Worm (Caenorhabditis elegans) whole organism, late embryonic: ENCODE results near the gene F13A2.5.

Experiments used
- K02D7.2 ChIP-seq: sonication (generic microtip); optimal IDR thresholded peaks from 2 replicates; lab custom pipeline; 2017; ENCODE audit warnings: mild to moderate bottlenecking, missing genetic modification characterization, missing compliant biosample characterization
- ceh-22 ChIP-seq: sonication (generic microtip); optimal IDR thresholded peaks from 2 replicates; lab custom pipeline; 2017; ENCODE audit warnings: missing biosample characterization, missing genetic modification characterization
- ceh-9 ChIP-seq: sonication (generic microtip); optimal IDR thresholded peaks from 2 replicates; lab custom pipeline; 2016; ENCODE audit warnings: mild to moderate bottlenecking, missing genetic modification characterization, inconsistent platforms, missing compliant biosample characterization
- dve-1 ChIP-seq: sonication (generic microtip); optimal IDR thresholded peaks from 2 replicates; lab custom pipeline; 2017; ENCODE audit warnings: antibody characterized with exemption, mild to moderate bottlenecking, missing genetic modification characterization, missing compliant biosample characterization
- nfya-1 ChIP-seq: sonication (generic microtip); optimal IDR thresholded peaks from 2 replicates; lab custom pipeline; 2017; ENCODE audit warnings: missing genetic modification characterization, mild to moderate bottlenecking, missing compliant biosample characterization, antibody characterized with exemption, moderate library complexity
- npax-4 ChIP-seq: sonication (generic microtip); optimal IDR thresholded peaks from 2 replicates; lab custom pipeline; 2016; ENCODE audit warnings: missing genetic modification characterization, missing compliant biosample characterization
- ref-2 ChIP-seq: sonication (generic microtip); optimal IDR thresholded peaks from 2 replicates; lab custom pipeline; 2016; ENCODE audit warnings: missing genetic modification characterization, missing compliant biosample characterization

ce11 chrV:4375807-4376564, 25.8 kb downstream of the F13A2.5 start, which contains the start of gene F32D1.7:
- TF ChIP-seq npax-4 (tag; lab: Kevin White, UChicago) (no peak), dve-1 (no peak), K02D7.2 (tag; lab: Kevin White, UChicago) (no peak), ref-2 (tag; lab: Kevin White, UChicago) (no peak), ceh-22 (tag; lab: Kevin White, UChicago) (no peak), ceh-9 (tag; lab: Kevin White, UChicago) (no peak), nfya-1 (tag; lab: Kevin White, UChicago) (no peak)
